Worm (Caenorhabditis elegans): ENCODE results near the gene B0280.9.
A peak's percentile ranks its signal among the peaks of the same experiment; 100 is the strongest.

DNA sequence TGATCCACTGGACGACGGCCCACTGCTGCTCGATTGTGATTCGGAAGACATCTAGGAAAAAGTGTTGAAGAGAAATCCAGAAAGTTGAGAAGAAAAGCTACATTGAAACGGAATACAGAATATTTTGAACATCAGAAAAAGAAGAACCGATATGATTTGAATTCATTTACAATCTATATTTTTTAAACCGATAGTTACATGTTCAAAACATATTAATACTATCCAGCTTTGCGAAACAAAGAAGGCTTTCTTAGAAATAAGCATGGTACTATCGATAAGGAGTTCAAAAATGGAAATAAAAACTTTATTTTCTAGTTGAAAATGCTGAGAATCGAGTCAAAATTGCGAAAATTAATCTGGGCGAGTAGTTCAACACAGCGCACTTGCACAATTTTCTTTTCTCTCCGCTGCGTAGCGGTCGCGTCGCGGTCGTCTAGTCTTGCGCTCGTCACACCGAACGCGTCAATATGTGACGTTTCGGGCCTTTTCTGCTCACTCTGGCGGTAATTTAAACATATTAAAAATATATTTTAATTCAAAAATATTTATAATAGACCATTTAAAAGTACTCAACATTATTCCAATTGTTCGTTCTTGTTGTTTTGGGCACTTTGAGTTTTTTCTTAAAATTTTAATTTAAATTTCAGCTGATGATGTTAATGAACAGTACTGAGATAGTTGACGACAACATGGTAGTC, 39.5 kb upstream of the B0280.9 start, which contains the start of the genes syf-2 and K04G7.1:
- no peak; the same call in 1 of the 2 replicates for TF ChIP-seq flt-1 (GFP tag; IDR thresholded peaks at IDR 0.05)
- TF ChIP-seq ztf-29 (GFP tag; IDR thresholded peaks at IDR 0.05) = no peak
- no peak for TF ChIP-seq klf-2 (GFP tag; conservative IDR thresholded peaks at IDR 0.05)
- no peak for TF ChIP-seq ref-1 (GFP tag; conservative IDR thresholded peaks at IDR 0.05)
- TF ChIP-seq tab-1 (GFP tag; IDR thresholded peaks at IDR 0.05) = no peak
- peak; percentile 75 for TF ChIP-seq cog-1 (tag; optimal IDR thresholded peaks at IDR 0.05)
- TF ChIP-seq T22C8.4 (GFP tag; IDR thresholded peaks at IDR 0.05) = no peak
- peak; percentile 67; the same call in 1 of the 2 replicates for TF ChIP-seq ztf-23 (GFP tag; IDR thresholded peaks at IDR 0.05)
